Fruit fly (Drosophila melanogaster) whole organism, prepupa: ENCODE results near the gene CG46507.
"Not testable (repeated sequence)": the region's sequence is repeated elsewhere in the genome, so short reads cannot be mapped to it uniquely, and the experiment has no call there.

Source experiments
- CG16779 ChIP-seq: fragments of 200-800 bp; sonication (Bioruptor generic); optimal IDR thresholded peaks from 3 replicates; lab custom pipeline; 2017; ENCODE audit warnings: missing biosample characterization, mild to moderate bottlenecking, missing genetic modification characterization
- CG4318 ChIP-seq: fragments of 200-800 bp; sonication (Bioruptor generic); optimal IDR thresholded peaks from 3 replicates; lab custom pipeline; 2017; ENCODE audit warnings: missing biosample characterization, mild to moderate bottlenecking, missing genetic modification characterization
- CG6854 ChIP-seq: fragments of 200-800 bp; sonication (Bioruptor generic); optimal IDR thresholded peaks from 2 replicates; lab custom pipeline; 2017; ENCODE audit warnings: missing biosample characterization, mild to moderate bottlenecking, missing genetic modification characterization
- CG8319 ChIP-seq: fragments of 200-800 bp; sonication (Bioruptor generic); optimal IDR thresholded peaks from 3 replicates; lab custom pipeline; 2016; ENCODE audit warnings: missing biosample characterization, missing genetic modification characterization
- CG8632 ChIP-seq: fragments of 200-800 bp; sonication (Bioruptor generic); optimal IDR thresholded peaks from 3 replicates; lab custom pipeline; 2016; ENCODE audit warnings: missing biosample characterization, missing genetic modification characterization
- Ets21C ChIP-seq: fragments of 200-800 bp; sonication (Bioruptor generic); optimal IDR thresholded peaks from 3 replicates; lab custom pipeline; 2016; ENCODE audit warnings: missing biosample characterization, missing genetic modification characterization
- Hr4 ChIP-seq: fragments of 200-800 bp; sonication (Bioruptor generic); optimal IDR thresholded peaks from 3 replicates; lab custom pipeline; 2016; ENCODE audit warnings: missing biosample characterization, missing genetic modification characterization
- cyc ChIP-seq: fragments of 200-800 bp; sonication (Bioruptor generic); optimal IDR thresholded peaks from 3 replicates; lab custom pipeline; 2016; ENCODE audit warnings: missing biosample characterization, missing genetic modification characterization
- esn ChIP-seq: fragments of 200-800 bp; sonication (Bioruptor generic); optimal IDR thresholded peaks from 2 replicates; lab custom pipeline; 2016; ENCODE audit warnings: missing biosample characterization, mild to moderate bottlenecking, missing genetic modification characterization, moderate library complexity
- fd85E ChIP-seq: fragments of 200-800 bp; sonication (Bioruptor generic); optimal IDR thresholded peaks from 3 replicates; lab custom pipeline; 2016; ENCODE audit warnings: missing biosample characterization, missing genetic modification characterization
- spab ChIP-seq: fragments of 200-800 bp; sonication (Bioruptor generic); optimal IDR thresholded peaks from 2 replicates; lab custom pipeline; 2017; ENCODE audit warnings: missing biosample characterization, mild to moderate bottlenecking, missing genetic modification characterization, missing genetic modification reagents
- ss ChIP-seq, 2 experiments: fragments of 200-800 bp; sonication (Bioruptor generic); optimal IDR thresholded peaks; 2 replicates in 1 of 2; 3 replicates in 1 of 2; lab custom pipeline; 2017 to 2018; ENCODE audit warnings: mild to moderate bottlenecking in 2 of 2, missing biosample characterization in 2 of 2, missing genetic modification characterization in 2 of 2, moderate library complexity in 1 of 2

Gene CG46507

DNA sequence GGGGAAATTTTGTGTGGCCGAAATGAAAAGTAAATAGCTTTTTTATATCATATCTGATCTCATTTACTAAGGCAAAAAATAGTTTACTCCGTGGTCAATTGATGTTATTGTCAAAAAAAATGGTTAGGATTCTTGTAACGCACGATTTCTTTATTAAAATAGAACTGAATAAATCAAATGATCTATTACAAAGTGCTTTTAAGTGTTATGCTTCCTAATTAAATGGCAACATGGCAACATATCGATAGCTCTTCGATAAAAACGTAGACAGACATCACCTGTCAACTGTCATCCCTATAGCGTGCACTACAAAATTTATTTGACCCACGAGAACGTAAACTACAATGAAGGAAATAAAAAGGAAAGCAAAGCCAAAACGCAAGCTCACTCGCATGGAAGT lies 24.3 kb downstream of the CG46507 start, which contains the start of gene CG46512:
TSS of gene CG46512 (plus strand) at position 301 of the 400 bp plus-strand sequence.
- not testable (repeated sequence) for TF ChIP-seq spab (GFP tag; lab: Kevin White, UChicago); cyc (GFP tag; lab: Kevin White, UChicago); Hr4

DNA sequence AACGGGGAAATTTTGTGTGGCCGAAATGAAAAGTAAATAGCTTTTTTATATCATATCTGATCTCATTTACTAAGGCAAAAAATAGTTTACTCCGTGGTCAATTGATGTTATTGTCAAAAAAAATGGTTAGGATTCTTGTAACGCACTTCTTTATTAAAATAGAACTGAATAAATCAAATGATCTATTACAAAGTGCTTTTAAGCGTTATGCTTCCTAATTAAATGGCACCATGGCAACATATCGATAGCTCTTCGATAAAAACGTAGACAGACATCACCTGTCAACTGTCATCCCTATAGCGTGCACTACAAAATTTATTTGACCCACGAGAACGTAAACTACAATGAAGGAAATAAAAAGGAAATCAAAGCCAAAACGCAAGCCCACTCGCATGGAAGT lies 29.2 kb downstream of the CG46507 start, which contains the start of gene CG46513:
TSS of gene CG46513 (plus strand) at position 301 of the 400 bp plus-strand sequence.
- TF ChIP-seq CG4318 (GFP tag; lab: Kevin White, UChicago); CG8319 (GFP tag; lab: Kevin White, UChicago); Ets21C: not testable (repeated sequence)

DNA sequence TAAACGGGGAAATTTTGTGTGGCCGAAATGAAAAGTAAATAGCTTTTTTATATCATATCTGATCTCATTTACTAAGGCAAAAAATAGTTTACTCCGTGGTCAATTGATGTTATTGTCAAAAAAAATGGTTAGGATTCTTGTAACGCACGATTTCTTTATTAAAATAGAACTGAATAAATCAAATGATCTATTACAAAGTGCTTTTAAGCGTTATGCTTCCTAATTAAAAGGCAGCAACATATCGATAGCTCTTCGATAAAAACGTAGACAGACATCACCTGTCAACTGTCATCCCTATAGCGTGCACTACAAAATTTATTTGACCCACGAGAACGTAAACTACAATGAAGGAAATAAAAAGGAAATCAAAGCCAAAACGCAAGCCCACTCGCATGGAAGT lies 34.2 kb downstream of the CG46507 start, which contains the start of gene CG46514:
TSS of gene CG46514 (plus strand) at position 301 of the 400 bp plus-strand sequence.
- not testable (repeated sequence) for TF ChIP-seq esn (GFP tag; lab: Kevin White, UChicago); CG8632 (GFP tag; lab: Kevin White, UChicago); CG6854
- TF ChIP-seq, all 60 proteins: peak for 0; not testable (repeated sequence) for 60

DNA sequence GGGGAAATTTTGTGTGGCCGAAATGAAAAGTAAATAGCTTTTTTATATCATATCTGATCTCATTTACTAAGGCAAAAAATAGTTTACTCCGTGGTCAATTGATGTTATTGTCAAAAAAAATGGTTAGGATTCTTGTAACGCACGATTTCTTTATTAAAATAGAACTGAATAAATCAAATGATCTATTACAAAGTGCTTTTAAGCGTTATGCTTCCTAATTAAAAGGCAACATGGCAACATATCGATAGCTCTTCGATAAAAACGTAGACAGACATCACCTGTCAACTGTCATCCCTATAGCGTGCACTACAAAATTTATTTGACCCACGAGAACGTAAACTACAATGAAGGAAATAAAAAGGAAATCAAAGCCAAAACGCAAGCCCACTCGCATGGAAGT lies 39.2 kb downstream of the CG46507 start, which contains the start of gene CG46515:
TSS of gene CG46515 (plus strand) at position 301 of the 400 bp plus-strand sequence.
- TF ChIP-seq ss (GFP tag; optimal IDR thresholded peaks at IDR 0.05; lab: Kevin White, UChicago); CG16779 (tag; lab: Kevin White, UChicago); fd85E: not testable (repeated sequence)
- TF ChIP-seq, all 60 proteins: peak for 0; not testable (repeated sequence) for 60

DNA sequence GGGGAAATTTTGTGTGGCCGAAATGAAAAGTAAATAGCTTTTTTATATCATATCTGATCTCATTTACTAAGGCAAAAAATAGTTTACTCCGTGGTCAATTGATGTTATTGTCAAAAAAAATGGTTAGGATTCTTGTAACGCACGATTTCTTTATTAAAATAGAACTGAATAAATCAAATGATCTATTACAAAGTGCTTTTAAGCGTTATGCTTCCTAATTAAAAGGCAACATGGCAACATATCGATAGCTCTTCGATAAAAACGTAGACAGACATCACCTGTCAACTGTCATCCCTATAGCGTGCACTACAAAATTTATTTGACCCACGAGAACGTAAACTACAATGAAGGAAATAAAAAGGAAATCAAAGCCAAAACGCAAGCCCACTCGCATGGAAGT lies 49.3 kb downstream of the CG46507 start, which contains the start of gene CG46516:
TSS of gene CG46516 (plus strand) at position 301 of the 400 bp plus-strand sequence.
- not testable (repeated sequence) for TF ChIP-seq spab (GFP tag; lab: Kevin White, UChicago); Hr4; CG8632 (GFP tag; lab: Kevin White, UChicago)
